Worm (Caenorhabditis elegans) whole organism, midembryonic: ENCODE data around the gene F38A1.9.

Experiments
- T22C8.4 ChIP-seq: fragments of 200-800 bp; sonication (Bioruptor generic); IDR thresholded peaks from 2 replicates; pipeline ENCODE4 v1.3.6; 2022; ENCODE audit warnings: missing genetic modification characterization, missing compliant biosample characterization
- flt-1 ChIP-seq: fragments of 200-800 bp; sonication (Bioruptor generic); IDR thresholded peaks from 2 replicates; pipeline ENCODE4 v1.3.6; 2022; ENCODE audit warnings: missing genetic modification characterization, missing compliant biosample characterization
- med-1 ChIP-seq: sonication (generic microtip); optimal IDR thresholded peaks from 2 replicates; lab custom pipeline; 2017; ENCODE audit warnings: missing genetic modification characterization, mild to moderate bottlenecking, missing compliant biosample characterization, antibody characterized with exemption, missing genetic modification reagents; ENCODE audit not compliant: insufficient read depth
- tab-1 ChIP-seq: fragments of 200-800 bp; sonication (Bioruptor generic); IDR thresholded peaks from 2 replicates; pipeline ENCODE4 v1.3.6; 2022; ENCODE audit warnings: missing genetic modification characterization, missing compliant biosample characterization

DNA sequence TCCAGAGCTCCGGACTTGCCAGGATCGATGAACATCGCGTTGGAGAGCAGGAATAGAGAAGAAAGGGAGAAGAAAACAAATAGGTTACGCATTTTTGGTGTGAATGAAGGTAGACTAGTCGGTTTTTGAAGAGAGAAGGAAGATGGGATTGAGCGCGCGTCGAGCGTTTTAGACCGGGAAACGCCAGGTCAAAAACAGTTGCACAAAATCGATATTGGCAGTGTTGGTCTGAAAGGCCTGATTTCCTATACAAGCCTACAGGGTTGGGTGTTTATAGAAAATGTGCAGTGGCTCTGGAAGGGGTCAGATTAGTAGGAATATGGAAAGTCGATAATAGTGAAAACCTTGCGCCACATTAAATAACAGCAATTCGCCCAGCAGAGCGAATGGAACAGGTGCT is 40.3 kb downstream of the F38A1.9 start, which contains the start of gene dsl-2:
- TF ChIP-seq flt-1 (GFP tag; lab: Robert Waterston, UW) (no peak), med-1 (GFP tag; lab: Kevin White, UChicago) (no peak), tab-1 (GFP tag; lab: Robert Waterston, UW) (no peak), T22C8.4 (no peak)
